Fruit fly (Drosophila melanogaster) whole organism, prepupa: ENCODE results near the gene CG6901.
A peak's percentile ranks its signal among the peaks of the same experiment; 100 is the strongest.

Source experiments
- Blimp-1 ChIP-seq: fragments of 200-800 bp; sonication (Bioruptor generic); optimal IDR thresholded peaks from 3 replicates; lab custom pipeline; 2017; ENCODE audit warnings: missing biosample characterization, missing genetic modification characterization, mild to moderate bottlenecking, moderate library complexity, missing genetic modification reagents
- CG10631 ChIP-seq: fragments of 200-800 bp; sonication (Bioruptor generic); optimal IDR thresholded peaks from 2 replicates; lab custom pipeline; 2016; ENCODE audit warnings: missing biosample characterization, missing genetic modification characterization
- CG10669 ChIP-seq: fragments of 200-800 bp; sonication (Bioruptor generic); optimal IDR thresholded peaks from 3 replicates; lab custom pipeline; 2018; ENCODE audit warnings: missing biosample characterization, mild to moderate bottlenecking, missing genetic modification characterization, moderate library complexity
- CG11762 ChIP-seq: fragments of 200-800 bp; sonication (Bioruptor generic); optimal IDR thresholded peaks from 3 replicates; lab custom pipeline; 2016; ENCODE audit warnings: missing biosample characterization, missing genetic modification characterization; ENCODE audit not compliant: insufficient read depth
- CG11902 ChIP-seq: fragments of 200-800 bp; sonication (Bioruptor generic); optimal IDR thresholded peaks from 3 replicates; lab custom pipeline; 2016; ENCODE audit warnings: missing biosample characterization, missing genetic modification characterization
- CG15336 ChIP-seq: fragments of 200-800 bp; sonication (Bioruptor generic); IDR thresholded peaks from 2 replicates; pipeline ENCODE4 v1.3.6; 2022; ENCODE audit warnings: missing biosample characterization, missing genetic modification characterization
- CG1621 ChIP-seq: fragments of 200-800 bp; sonication (Bioruptor generic); optimal IDR thresholded peaks from 3 replicates; lab custom pipeline; 2018; ENCODE audit warnings: missing biosample characterization, mild to moderate bottlenecking, missing genetic modification characterization
- CG16779 ChIP-seq: fragments of 200-800 bp; sonication (Bioruptor generic); optimal IDR thresholded peaks from 3 replicates; lab custom pipeline; 2017; ENCODE audit warnings: missing biosample characterization, mild to moderate bottlenecking, missing genetic modification characterization
- CG3032 ChIP-seq: fragments of 200-800 bp; optimal IDR thresholded peaks from 2 replicates; lab custom pipeline; 2019; ENCODE audit warnings: missing biosample characterization, mild to moderate bottlenecking, missing genetic modification characterization, moderate library complexity
- CG31627 ChIP-seq: fragments of 200-800 bp; sonication (Bioruptor generic); optimal IDR thresholded peaks from 3 replicates; lab custom pipeline; 2016; ENCODE audit warnings: missing biosample characterization, missing genetic modification characterization
- CG32006 ChIP-seq: fragments of 200-800 bp; sonication (Bioruptor generic); optimal IDR thresholded peaks from 3 replicates; lab custom pipeline; 2017; ENCODE audit warnings: missing biosample characterization, mild to moderate bottlenecking, missing genetic modification characterization
- CG34406 ChIP-seq: fragments of 200-800 bp; sonication (Bioruptor generic); optimal IDR thresholded peaks from 3 replicates; lab custom pipeline; 2016; ENCODE audit warnings: missing biosample characterization, missing genetic modification characterization
- CG4318 ChIP-seq: fragments of 200-800 bp; sonication (Bioruptor generic); optimal IDR thresholded peaks from 3 replicates; lab custom pipeline; 2017; ENCODE audit warnings: missing biosample characterization, mild to moderate bottlenecking, missing genetic modification characterization
- CG6163 ChIP-seq: fragments of 200-800 bp; sonication (Bioruptor generic); IDR thresholded peaks from 3 replicates; pipeline ENCODE4 v1.3.6; 2022; ENCODE audit warnings: missing biosample characterization, missing genetic modification characterization
- CG6276 ChIP-seq: fragments of 200-800 bp; sonication (Bioruptor generic); optimal IDR thresholded peaks from 2 replicates; lab custom pipeline; 2017; ENCODE audit warnings: missing biosample characterization, mild to moderate bottlenecking, missing genetic modification characterization
- CG6792 ChIP-seq: fragments of 200-800 bp; sonication (Bioruptor generic); optimal IDR thresholded peaks from 3 replicates; lab custom pipeline; 2016; ENCODE audit warnings: missing biosample characterization, missing genetic modification characterization
- CG6808 ChIP-seq: fragments of 200-800 bp; sonication (Bioruptor generic); optimal IDR thresholded peaks from 3 replicates; lab custom pipeline; 2017; ENCODE audit warnings: missing biosample characterization, missing genetic modification characterization, mild to moderate bottlenecking, moderate library complexity, missing genetic modification reagents
- CG7368 ChIP-seq: fragments of 200-800 bp; sonication (Bioruptor generic); optimal IDR thresholded peaks from 3 replicates; lab custom pipeline; 2016; ENCODE audit warnings: missing biosample characterization, missing genetic modification characterization
- CG8119 ChIP-seq: fragments of 200-800 bp; sonication (Bioruptor generic); IDR thresholded peaks from 3 replicates; pipeline ENCODE4 v1.3.6; 2022; ENCODE audit warnings: missing biosample characterization, missing genetic modification characterization
- CG8319 ChIP-seq: fragments of 200-800 bp; sonication (Bioruptor generic); optimal IDR thresholded peaks from 3 replicates; lab custom pipeline; 2016; ENCODE audit warnings: missing biosample characterization, missing genetic modification characterization
- CG8632 ChIP-seq: fragments of 200-800 bp; sonication (Bioruptor generic); optimal IDR thresholded peaks from 3 replicates; lab custom pipeline; 2016; ENCODE audit warnings: missing biosample characterization, missing genetic modification characterization
- CG9139 ChIP-seq: fragments of 200-800 bp; sonication (Bioruptor generic); optimal IDR thresholded peaks from 3 replicates; lab custom pipeline; 2017; ENCODE audit warnings: missing biosample characterization, mild to moderate bottlenecking, missing genetic modification characterization
- Eip75B ChIP-seq: fragments of 200-800 bp; sonication (Bioruptor generic); optimal IDR thresholded peaks from 3 replicates; lab custom pipeline; 2016; ENCODE audit warnings: missing biosample characterization, missing genetic modification characterization
- Eip78C ChIP-seq: fragments of 200-800 bp; sonication (Bioruptor generic); peaks from one replicate; lab custom pipeline; 2016; ENCODE audit warnings: missing biosample characterization, missing genetic modification characterization
- Eip93F ChIP-seq: fragments of 200-800 bp; sonication (Bioruptor generic); optimal IDR thresholded peaks from 2 replicates; lab custom pipeline; 2016; ENCODE audit warnings: missing biosample characterization, mild to moderate bottlenecking, missing genetic modification characterization
- Ets96B ChIP-seq: fragments of 200-800 bp; optimal IDR thresholded peaks from 2 replicates; lab custom pipeline; 2019; ENCODE audit warnings: missing biosample characterization, mild to moderate bottlenecking, missing genetic modification characterization, moderate library complexity
- Gug ChIP-seq: fragments of 200-800 bp; sonication (Bioruptor generic); IDR thresholded peaks from 2 replicates; pipeline ENCODE4 v1.3.6; 2022; ENCODE audit warnings: missing biosample characterization, missing genetic modification characterization
- Hr38 ChIP-seq: sonication (Bioruptor generic); optimal IDR thresholded peaks from 2 replicates; lab custom pipeline; 2016; ENCODE audit warnings: missing biosample characterization, missing genetic modification characterization
- Lpt ChIP-seq: fragments of 200-800 bp; sonication (Bioruptor generic); optimal IDR thresholded peaks from 3 replicates; lab custom pipeline; 2016; ENCODE audit warnings: missing biosample characterization, missing genetic modification characterization
- Met ChIP-seq: fragments of 200-800 bp; sonication (Bioruptor generic); optimal IDR thresholded peaks from 3 replicates; lab custom pipeline; 2016; ENCODE audit warnings: missing biosample characterization, missing genetic modification characterization
- OdsH ChIP-seq: fragments of 200-800 bp; sonication (Bioruptor generic); optimal IDR thresholded peaks from 3 replicates; lab custom pipeline; 2016; ENCODE audit warnings: missing biosample characterization, missing genetic modification characterization
- Smox ChIP-seq: fragments of 200-800 bp; sonication (Bioruptor generic); optimal IDR thresholded peaks from 3 replicates; lab custom pipeline; 2016; ENCODE audit warnings: missing biosample characterization, missing genetic modification characterization
- Sox102F ChIP-seq: fragments of 200-800 bp; sonication (Bioruptor generic); optimal IDR thresholded peaks from 2 replicates; lab custom pipeline; 2016; ENCODE audit warnings: missing biosample characterization, mild to moderate bottlenecking, missing genetic modification characterization
- achi ChIP-seq: fragments of 200-800 bp; sonication (Bioruptor generic); optimal IDR thresholded peaks from 3 replicates; lab custom pipeline; 2016; ENCODE audit warnings: missing biosample characterization, missing genetic modification characterization
- acj6 ChIP-seq: fragments of 200-800 bp; sonication (Bioruptor generic); optimal IDR thresholded peaks from 3 replicates; lab custom pipeline; 2016; ENCODE audit warnings: missing biosample characterization, missing genetic modification characterization
- dsx ChIP-seq: fragments of 200-800 bp; optimal IDR thresholded peaks from 3 replicates; lab custom pipeline; 2019; ENCODE audit warnings: missing biosample characterization, mild to moderate bottlenecking, missing genetic modification characterization, moderate library complexity; ENCODE audit not compliant: poor library complexity, severe bottlenecking
- eg ChIP-seq: fragments of 200-800 bp; sonication (Bioruptor generic); IDR thresholded peaks from 3 replicates; pipeline ENCODE4 v1.3.6; 2022; ENCODE audit warnings: missing biosample characterization, missing genetic modification characterization
- esn ChIP-seq: fragments of 200-800 bp; sonication (Bioruptor generic); optimal IDR thresholded peaks from 2 replicates; lab custom pipeline; 2016; ENCODE audit warnings: missing biosample characterization, mild to moderate bottlenecking, missing genetic modification characterization, moderate library complexity
- fd59A ChIP-seq: fragments of 200-800 bp; sonication (Bioruptor generic); optimal IDR thresholded peaks from 2 replicates; lab custom pipeline; 2017; ENCODE audit warnings: missing biosample characterization, mild to moderate bottlenecking, missing genetic modification characterization, missing genetic modification reagents
- fd85E ChIP-seq: fragments of 200-800 bp; sonication (Bioruptor generic); optimal IDR thresholded peaks from 3 replicates; lab custom pipeline; 2016; ENCODE audit warnings: missing biosample characterization, missing genetic modification characterization
- lz ChIP-seq: fragments of 200-800 bp; sonication (Bioruptor generic); optimal IDR thresholded peaks from 3 replicates; lab custom pipeline; 2016; ENCODE audit warnings: missing biosample characterization, missing genetic modification characterization
- net ChIP-seq: fragments of 200-800 bp; sonication (Bioruptor generic); optimal IDR thresholded peaks from 3 replicates; lab custom pipeline; 2016; ENCODE audit warnings: missing biosample characterization, missing genetic modification characterization
- pdm3 ChIP-seq: fragments of 200-800 bp; sonication (Bioruptor generic); optimal IDR thresholded peaks from 3 replicates; lab custom pipeline; 2016; ENCODE audit warnings: missing biosample characterization, missing genetic modification characterization
- salr ChIP-seq, 2 experiments: fragments of 200-800 bp; sonication (Bioruptor generic); optimal IDR thresholded peaks; 3 replicates each; lab custom pipeline; 2016 to 2018; ENCODE audit warnings: missing biosample characterization in 2 of 2, missing genetic modification characterization in 2 of 2, mild to moderate bottlenecking in 1 of 2
- spab ChIP-seq: fragments of 200-800 bp; sonication (Bioruptor generic); optimal IDR thresholded peaks from 2 replicates; lab custom pipeline; 2017; ENCODE audit warnings: missing biosample characterization, mild to moderate bottlenecking, missing genetic modification characterization, missing genetic modification reagents
- ss ChIP-seq, 2 experiments: fragments of 200-800 bp; sonication (Bioruptor generic); optimal IDR thresholded peaks; 2 replicates in 1 of 2; 3 replicates in 1 of 2; lab custom pipeline; 2017 to 2018; ENCODE audit warnings: mild to moderate bottlenecking in 2 of 2, missing biosample characterization in 2 of 2, missing genetic modification characterization in 2 of 2, moderate library complexity in 1 of 2
- topi ChIP-seq: fragments of 200-800 bp; sonication (Bioruptor generic); optimal IDR thresholded peaks from 3 replicates; lab custom pipeline; 2016; ENCODE audit warnings: missing biosample characterization, missing genetic modification characterization
- vri ChIP-seq: fragments of 200-800 bp; sonication (Bioruptor generic); optimal IDR thresholded peaks from 3 replicates; lab custom pipeline; 2016; ENCODE audit warnings: missing biosample characterization, mild to moderate bottlenecking, missing genetic modification characterization

CG6901 gene

dm6 chr3R:16329797-16330196 is 6.6 kb downstream of the CG6901 start:
- no peak for TF ChIP-seq CG34406 (GFP tag; lab: Kevin White, UChicago)
- no peak for TF ChIP-seq CG8119 (GFP tag; lab: Robert Waterston, UW)
- TF ChIP-seq CG32006 (GFP tag; lab: Kevin White, UChicago) = no peak
- no peak for TF ChIP-seq achi (GFP tag; lab: Kevin White, UChicago)
- TF ChIP-seq CG4318 (GFP tag; lab: Kevin White, UChicago) = no peak
- TF ChIP-seq Met (GFP tag; lab: Kevin White, UChicago) = no peak
- no peak for TF ChIP-seq net (GFP tag; lab: Kevin White, UChicago)
- TF ChIP-seq topi (GFP tag; lab: Kevin White, UChicago) = no peak
- TF ChIP-seq CG7368 (GFP tag; lab: Kevin White, UChicago) = no peak
- no peak for TF ChIP-seq CG6163
- TF ChIP-seq OdsH (GFP tag; lab: Kevin White, UChicago) = no peak
- TF ChIP-seq Lpt (GFP tag; lab: Kevin White, UChicago) = no peak
- TF ChIP-seq, all 60 proteins: peak for 0

dm6 chr3R:16331809-16332343 is 8.7 kb downstream of the CG6901 start:
- TF ChIP-seq CG6276 (GFP tag; lab: Kevin White, UChicago) (peak; percentile 20), esn (GFP tag; lab: Kevin White, UChicago) (peak; percentile 53), Hr38 (GFP tag; lab: Kevin White, UChicago) (no peak), fd59A (GFP tag; lab: Kevin White, UChicago) (peak; percentile 43), CG31627 (GFP tag; lab: Kevin White, UChicago) (peak; percentile 33), Met (GFP tag; lab: Kevin White, UChicago) (peak; percentile 60), CG9139 (GFP tag; lab: Kevin White, UChicago) (peak; percentile 56), CG3032 (peak; percentile 4), dsx (GFP tag; lab: Kevin White, UChicago) (peak; percentile 6), net (GFP tag; lab: Kevin White, UChicago) (no peak), CG10669 (GFP tag; lab: Kevin White, UChicago) (peak; percentile 44), spab (GFP tag; lab: Kevin White, UChicago) (peak; percentile 71), CG11902 (GFP tag; lab: Kevin White, UChicago) (no peak), CG6808 (GFP tag; lab: Kevin White, UChicago) (peak; percentile 41), CG8319 (GFP tag; lab: Kevin White, UChicago) (no peak), Gug (no peak), Eip78C (GFP tag; lab: Kevin White, UChicago) (peak; percentile 78), OdsH (GFP tag; lab: Kevin White, UChicago) (peak; percentile 31), vri (GFP tag; lab: Kevin White, UChicago) (peak; percentile 66), CG10631 (GFP tag; lab: Kevin White, UChicago) (peak; percentile 14), CG32006 (GFP tag; lab: Kevin White, UChicago) (peak; percentile 18), CG11762 (GFP tag; lab: Kevin White, UChicago) (no peak), CG8632 (GFP tag; lab: Kevin White, UChicago) (peak; percentile 14), lz (peak; percentile 13), salr (GFP tag; optimal IDR thresholded peaks at IDR 0.05; lab: Kevin White, UChicago) (peak; percentile 18 to 46), Sox102F (GFP tag; lab: Kevin White, UChicago) (peak; percentile 41), CG34406 (GFP tag; lab: Kevin White, UChicago) (peak; percentile 49), CG15336 (GFP tag; lab: Robert Waterston, UW) (no peak), acj6 (peak; percentile 13), Ets96B (tag; lab: Kevin White, UChicago) (no peak), Smox (GFP tag; lab: Kevin White, UChicago) (no peak), Eip93F (peak; percentile 56), CG16779 (tag; lab: Kevin White, UChicago) (no peak), Lpt (GFP tag; lab: Kevin White, UChicago) (no peak), Blimp-1 (GFP tag; lab: Kevin White, UChicago) (no peak), Eip75B (GFP tag; lab: Kevin White, UChicago) (no peak), CG6792 (GFP tag; lab: Kevin White, UChicago) (peak; percentile 26), eg (peak; percentile 8; the same call in 1 of the 3 replicates), ss (GFP tag; optimal IDR thresholded peaks at IDR 0.05; lab: Kevin White, UChicago) (peak; percentile 90 to 92), topi (GFP tag; lab: Kevin White, UChicago) (peak; percentile 11), CG6163 (peak; percentile 16; the same call in 2 of the 3 replicates), CG1621 (tag; lab: Kevin White, UChicago) (peak; percentile 62), pdm3 (GFP tag; lab: Kevin White, UChicago) (no peak), fd85E (no peak)
